Fruit fly (Drosophila melanogaster) whole organism, embryonic: ENCODE data around the gene Rab3-GEF.

ENCODE experiments used
- B-H2 ChIP-seq: fragments of 200-800 bp; sonication (Bioruptor generic); optimal IDR thresholded peaks from 2 replicates; lab custom pipeline; 2018; ENCODE audit warnings: missing biosample characterization, mild to moderate bottlenecking, missing genetic modification characterization
- CG10565 ChIP-seq: fragments of 200-800 bp; sonication (Bioruptor generic); optimal IDR thresholded peaks from 3 replicates; lab custom pipeline; 2016; ENCODE audit warnings: missing biosample characterization, mild to moderate bottlenecking, missing genetic modification characterization
- CG11093 ChIP-seq: fragments of 200-800 bp; sonication (Bioruptor generic); IDR thresholded peaks from 3 replicates; pipeline ENCODE4 v1.3.6; 2022; ENCODE audit warnings: missing biosample characterization, missing genetic modification characterization
- CG11247 ChIP-seq: fragments of 200-800 bp; sonication (Bioruptor generic); IDR thresholded peaks from 2 replicates; pipeline ENCODE4 v1.3.6; 2022; ENCODE audit warnings: missing biosample characterization, missing genetic modification characterization
- CG14667 ChIP-seq: fragments of 200-800 bp; sonication (Bioruptor generic); IDR thresholded peaks from 2 replicates; pipeline ENCODE4 v1.3.6; 2022; ENCODE audit warnings: missing biosample characterization, missing genetic modification characterization
- CG14860 ChIP-seq: fragments of 200-800 bp; sonication (Bioruptor generic); IDR thresholded peaks from 3 replicates; pipeline ENCODE4 v1.3.6; 2022; ENCODE audit warnings: missing biosample characterization, missing genetic modification characterization; ENCODE audit not compliant: partially characterized antibody
- CG15601 ChIP-seq: fragments of 200-800 bp; sonication (Bioruptor generic); optimal IDR thresholded peaks from 3 replicates; lab custom pipeline; 2019; ENCODE audit warnings: missing biosample characterization, mild to moderate bottlenecking, missing genetic modification characterization, moderate library complexity
- CG16813 ChIP-seq: fragments of 200-800 bp; sonication (Bioruptor generic); IDR thresholded peaks from 3 replicates; pipeline ENCODE4 v1.3.6; 2022; ENCODE audit warnings: missing biosample characterization, missing genetic modification characterization; ENCODE audit not compliant: partially characterized antibody
- CG17186 ChIP-seq: fragments of 200-800 bp; sonication (Bioruptor generic); optimal IDR thresholded peaks from 3 replicates; lab custom pipeline; 2017; ENCODE audit warnings: missing biosample characterization, missing genetic modification reagents, missing genetic modification characterization
- CG17612 ChIP-seq: fragments of 200-800 bp; sonication (Bioruptor generic); IDR thresholded peaks from 2 replicates; pipeline ENCODE4 v1.3.6; 2022; ENCODE audit warnings: missing biosample characterization, missing genetic modification characterization
- CG3838 ChIP-seq: fragments of 200-800 bp; sonication (Bioruptor generic); optimal IDR thresholded peaks from 3 replicates; lab custom pipeline; 2016; ENCODE audit warnings: missing biosample characterization, missing genetic modification characterization
- CG4282 ChIP-seq: fragments of 200-800 bp; sonication (Bioruptor generic); optimal IDR thresholded peaks from 2 replicates; lab custom pipeline; 2016; ENCODE audit warnings: missing biosample characterization, missing genetic modification characterization
- CG4328 ChIP-seq: fragments of 200-800 bp; sonication (Bioruptor generic); optimal IDR thresholded peaks from 3 replicates; lab custom pipeline; 2017; ENCODE audit warnings: missing biosample characterization, missing genetic modification reagents, missing genetic modification characterization
- CG6175 ChIP-seq: fragments of 200-800 bp; sonication (Bioruptor generic); IDR thresholded peaks from 3 replicates; pipeline ENCODE4 v1.3.6; 2022; ENCODE audit warnings: missing biosample characterization, missing genetic modification characterization
- CG7271 ChIP-seq: fragments of 200-800 bp; sonication (Bioruptor generic); optimal IDR thresholded peaks from 2 replicates; lab custom pipeline; 2018; ENCODE audit warnings: missing biosample characterization, mild to moderate bottlenecking, missing genetic modification characterization, moderate library complexity
- CG8359 ChIP-seq: fragments of 200-800 bp; sonication (Bioruptor generic); optimal IDR thresholded peaks from 2 replicates; lab custom pipeline; 2017; ENCODE audit warnings: missing biosample characterization, mild to moderate bottlenecking, missing genetic modification characterization, borderline replicate concordance
- CG9876 ChIP-seq: fragments of 200-800 bp; sonication (Bioruptor generic); optimal IDR thresholded peaks from 2 replicates; lab custom pipeline; 2016; ENCODE audit warnings: missing biosample characterization, missing genetic modification characterization
- D ChIP-seq, 2 experiments: fragments of 200-800 bp in 1 of 2; fragments of >200 bp in 1 of 2; sonication (Bioruptor generic) in 1 of 2; optimal IDR thresholded peaks; 2 replicates in 1 of 2; 3 replicates in 1 of 2; lab custom pipeline; 2017; ENCODE audit warnings: mild to moderate bottlenecking in 1 of 2, missing biosample characterization in 1 of 2, missing genetic modification characterization in 1 of 2, missing genetic modification reagents in 1 of 2
- E2f1 ChIP-seq: fragments of 200-800 bp; sonication (Bioruptor generic); IDR thresholded peaks from 2 replicates; pipeline ENCODE4 v1.3.6; 2022; ENCODE audit warnings: missing biosample characterization, missing genetic modification characterization
- ERR ChIP-seq: fragments of 200-800 bp; sonication (Bioruptor generic); optimal IDR thresholded peaks from 2 replicates; lab custom pipeline; 2016; ENCODE audit warnings: missing biosample characterization, missing genetic modification characterization
- HLH54F ChIP-seq: fragments of 200-800 bp; sonication (Bioruptor generic); optimal IDR thresholded peaks from 3 replicates; lab custom pipeline; 2016; ENCODE audit warnings: missing biosample characterization, missing genetic modification characterization
- Hand ChIP-seq: fragments of 200-800 bp; sonication (Bioruptor generic); optimal IDR thresholded peaks from 2 replicates; lab custom pipeline; 2017; ENCODE audit warnings: mild to moderate bottlenecking, missing biosample characterization, missing genetic modification reagents, missing genetic modification characterization
- Hr78 ChIP-seq, 2 experiments: fragments of 200-800 bp in 1 of 2; fragments of >200 bp in 1 of 2; sonication (Bioruptor generic) in 1 of 2; optimal IDR thresholded peaks; 2 replicates each; lab custom pipeline; 2017 to 2019; ENCODE audit warnings: missing biosample characterization in 2 of 2, missing genetic modification characterization in 2 of 2, mild to moderate bottlenecking in 1 of 2, moderate library complexity in 1 of 2
- MTF-1 ChIP-seq: fragments of 200-800 bp; sonication (Bioruptor generic); optimal IDR thresholded peaks from 2 replicates; lab custom pipeline; 2018; ENCODE audit warnings: missing biosample characterization, mild to moderate bottlenecking, missing genetic modification characterization, borderline replicate concordance
- Opbp ChIP-seq: fragments of 200-800 bp; sonication (Bioruptor generic); IDR thresholded peaks from 3 replicates; pipeline ENCODE4 v1.3.6; 2022; ENCODE audit warnings: missing biosample characterization, missing genetic modification characterization; ENCODE audit not compliant: partially characterized antibody
- Optix ChIP-seq: fragments of 200-800 bp; sonication (Bioruptor generic); IDR thresholded peaks from 3 replicates; pipeline ENCODE4 v1.3.6; 2022; ENCODE audit warnings: missing biosample characterization, missing genetic modification characterization
- Ravus ChIP-seq: fragments of 200-800 bp; sonication (Bioruptor generic); IDR thresholded peaks from 2 replicates; pipeline ENCODE4 v1.3.6; 2022; ENCODE audit warnings: missing biosample characterization, missing genetic modification characterization
- Sry-β ChIP-seq: fragments of 200-800 bp; sonication (Bioruptor generic); optimal IDR thresholded peaks from 2 replicates; lab custom pipeline; 2018; ENCODE audit warnings: missing biosample characterization, mild to moderate bottlenecking, missing genetic modification characterization, moderate library complexity
- Sry-δ ChIP-seq: fragments of 200-800 bp; sonication (Bioruptor generic); optimal IDR thresholded peaks from 2 replicates; lab custom pipeline; 2016; ENCODE audit warnings: missing biosample characterization, missing genetic modification characterization
- Stat92E ChIP-seq, 3 experiments: fragments of >200 bp in 2 of 3; fragments of 200-800 bp in 1 of 3; sonication (Bioruptor generic) in 1 of 3; optimal IDR thresholded peaks; 2 replicates each; lab custom pipeline; 2017 to 2019; ENCODE audit warnings: missing biosample characterization in 3 of 3, missing genetic modification characterization in 3 of 3, mild to moderate bottlenecking in 1 of 3, moderate library complexity in 1 of 3
- Xrp1 ChIP-seq: fragments of 200-800 bp; sonication (Bioruptor generic); IDR thresholded peaks from 2 replicates; pipeline ENCODE4 v1.3.6; 2022; ENCODE audit warnings: missing biosample characterization, missing genetic modification characterization
- amos ChIP-seq: fragments of 200-800 bp; sonication (Bioruptor generic); IDR thresholded peaks from 2 replicates; pipeline ENCODE4 v1.3.6; 2022; ENCODE audit warnings: missing biosample characterization, missing genetic modification characterization; ENCODE audit not compliant: partially characterized antibody
- chn ChIP-seq: fragments of 200-800 bp; sonication (Bioruptor generic); optimal IDR thresholded peaks from 2 replicates; lab custom pipeline; 2016; ENCODE audit warnings: missing biosample characterization, missing genetic modification characterization
- corto ChIP-seq: fragments of 200-800 bp; sonication (Bioruptor generic); optimal IDR thresholded peaks from 2 replicates; lab custom pipeline; 2016; ENCODE audit warnings: missing biosample characterization, mild to moderate bottlenecking, missing genetic modification characterization, moderate library complexity
- disco-r ChIP-seq: fragments of 200-800 bp; sonication (Bioruptor generic); optimal IDR thresholded peaks from 2 replicates; lab custom pipeline; 2016; ENCODE audit warnings: missing biosample characterization, missing genetic modification characterization
- gcm ChIP-seq: fragments of 200-800 bp; sonication (Bioruptor generic); optimal IDR thresholded peaks from 2 replicates; lab custom pipeline; 2019; ENCODE audit warnings: missing biosample characterization, mild to moderate bottlenecking, missing genetic modification characterization, moderate library complexity
- gfzf ChIP-seq: fragments of 200-800 bp; sonication (Bioruptor generic); optimal IDR thresholded peaks from 2 replicates; lab custom pipeline; 2016; ENCODE audit warnings: missing biosample characterization, mild to moderate bottlenecking, missing genetic modification characterization, moderate library complexity
- gsb ChIP-seq: fragments of 200-800 bp; sonication (Bioruptor generic); IDR thresholded peaks from 2 replicates; pipeline ENCODE4 v1.3.6; 2022; ENCODE audit warnings: missing biosample characterization, missing genetic modification characterization
- lola ChIP-seq, 3 experiments: fragments of >200 bp in 2 of 3; fragments of 200-800 bp in 1 of 3; sonication (Bioruptor generic) in 1 of 3; optimal IDR thresholded peaks; 2 replicates each; lab custom pipeline; 2017 to 2019; ENCODE audit warnings: missing biosample characterization in 3 of 3, missing genetic modification characterization in 3 of 3, mild to moderate bottlenecking in 1 of 3, moderate library complexity in 1 of 3
- pum ChIP-seq: fragments of 200-800 bp; sonication (Bioruptor generic); optimal IDR thresholded peaks from 2 replicates; lab custom pipeline; 2016; ENCODE audit warnings: missing biosample characterization, missing genetic modification characterization
- ranshi ChIP-seq: fragments of 200-800 bp; sonication (Bioruptor generic); IDR thresholded peaks from 2 replicates; pipeline ENCODE4 v1.3.6; 2022; ENCODE audit warnings: missing biosample characterization, missing genetic modification characterization
- rib ChIP-seq: fragments of 200-800 bp; sonication (Bioruptor generic); IDR thresholded peaks from 2 replicates; pipeline ENCODE4 v1.3.6; 2022; ENCODE audit warnings: missing biosample characterization, missing genetic modification characterization
- salm ChIP-seq: fragments of 200-800 bp; sonication (Bioruptor generic); optimal IDR thresholded peaks from 2 replicates; lab custom pipeline; 2018; ENCODE audit warnings: missing biosample characterization, mild to moderate bottlenecking, missing genetic modification characterization
- tx ChIP-seq: fragments of 200-800 bp; sonication (Bioruptor generic); optimal IDR thresholded peaks from 2 replicates; lab custom pipeline; 2016; ENCODE audit warnings: missing biosample characterization, missing genetic modification characterization
- unpg ChIP-seq: fragments of 200-800 bp; sonication (Bioruptor generic); optimal IDR thresholded peaks from 3 replicates; lab custom pipeline; 2018; ENCODE audit warnings: missing biosample characterization, mild to moderate bottlenecking, missing genetic modification characterization, moderate library complexity
- vvl ChIP-seq: fragments of 200-800 bp; sonication (Bioruptor generic); IDR thresholded peaks from 2 replicates; pipeline ENCODE4 v1.3.6; 2022; ENCODE audit warnings: missing biosample characterization, missing genetic modification characterization

Gene Rab3-GEF

dm6 chrX:15138994-15139863 lies 49.7 kb downstream of the Rab3-GEF start, which contains the start of gene RpL37-1 (continued):
- TF ChIP-seq chn (GFP tag; lab: Kevin White, UChicago), result peak; percentile 41
- peak; percentile 26 for TF ChIP-seq CG8359 (GFP tag; lab: Kevin White, UChicago)
- peak; percentile 16; the same call in 1 of the 2 replicates for TF ChIP-seq Xrp1 (GFP tag; lab: Robert Waterston, UW)
- no peak for TF ChIP-seq gsb
- peak; percentile 40 for TF ChIP-seq CG7271
- peak; percentile 100 for TF ChIP-seq CG17186 (GFP tag; lab: Kevin White, UChicago)
- TF ChIP-seq amos, result peak; percentile 77
- no peak for TF ChIP-seq Ravus (GFP tag; lab: Robert Waterston, UW)
- TF ChIP-seq CG11247 (GFP tag; lab: Robert Waterston, UW), result peak; percentile 67
- TF ChIP-seq CG17612 (GFP tag; lab: Robert Waterston, UW), result no peak
- TF ChIP-seq MTF-1, result peak; percentile 80
- TF ChIP-seq disco-r (GFP tag; lab: Kevin White, UChicago), result peak; percentile 71
- TF ChIP-seq Opbp (GFP tag; lab: Robert Waterston, UW), result peak; percentile 78
- peak; percentile 54 for TF ChIP-seq salm (tag; lab: Kevin White, UChicago)
- no peak for TF ChIP-seq rib (GFP tag; lab: Robert Waterston, UW)
- TF ChIP-seq CG4282 (GFP tag; lab: Kevin White, UChicago), result peak; percentile 48
- peak; percentile 49; the same call in 1 of the 3 replicates for TF ChIP-seq CG14860 (GFP tag; lab: Robert Waterston, UW)
- peak; percentile 78 for TF ChIP-seq vvl
- peak; percentile 54 for TF ChIP-seq tx
- peak; percentile 76 for TF ChIP-seq gfzf (GFP tag; lab: Kevin White, UChicago)
- peak; percentile 54 for TF ChIP-seq E2f1 (GFP tag; lab: Robert Waterston, UW)
- TF ChIP-seq Sry-δ (GFP tag; lab: Kevin White, UChicago), result peak; percentile 97
- peak; percentile 60 for TF ChIP-seq HLH54F
- TF ChIP-seq CG11093, result no peak
- peak; percentile 57 for TF ChIP-seq CG4328 (GFP tag; lab: Kevin White, UChicago)
- TF ChIP-seq gcm (GFP tag; lab: Kevin White, UChicago), result peak; percentile 29
- peak; percentile 71; the same call in 2 of the 3 replicates for TF ChIP-seq Optix
- peak in 1 of 3 experiments; percentile 41 for TF ChIP-seq lola (GFP tag; optimal IDR thresholded peaks at IDR 0.05; lab: Kevin White, UChicago)
- peak; percentile 62; the same call in 1 of the 2 replicates for TF ChIP-seq ranshi (GFP tag; lab: Robert Waterston, UW)
- peak; percentile 18 for TF ChIP-seq Sry-β
- peak; percentile 74 for TF ChIP-seq CG9876 (GFP tag; lab: Kevin White, UChicago)
- TF ChIP-seq Hr78 (GFP tag; optimal IDR thresholded peaks at IDR 0.05; lab: Kevin White, UChicago), result no peak
- peak; percentile 52 for TF ChIP-seq pum (GFP tag; lab: Kevin White, UChicago)
- TF ChIP-seq Stat92E (GFP tag; optimal IDR thresholded peaks at IDR 0.05; lab: Kevin White, UChicago), result peak in 1 of 3 experiments; percentile 27
- peak; percentile 14 for TF ChIP-seq CG3838
- no peak for TF ChIP-seq corto (GFP tag; lab: Kevin White, UChicago)
- peak; percentile 57 for TF ChIP-seq unpg (GFP tag; lab: Kevin White, UChicago)
- TF ChIP-seq CG10565 (GFP tag; lab: Kevin White, UChicago), result peak; percentile 6
- TF ChIP-seq CG16813 (GFP tag; lab: Robert Waterston, UW), result peak; percentile 81
- no peak for TF ChIP-seq D (optimal IDR thresholded peaks at IDR 0.05; lab: Kevin White, UChicago)
- TF ChIP-seq D (GFP tag; optimal IDR thresholded peaks at IDR 0.05; lab: Kevin White, UChicago), result peak; percentile 28
- TF ChIP-seq CG6175 (GFP tag; lab: Robert Waterston, UW), result peak; percentile 58; the same call in 1 of the 3 replicates
- peak; percentile 34 for TF ChIP-seq CG15601 (tag; lab: Kevin White, UChicago)
- peak; percentile 37 for TF ChIP-seq Hand (GFP tag; lab: Kevin White, UChicago)
- peak; percentile 47 for TF ChIP-seq CG14667 (GFP tag; lab: Robert Waterston, UW)
- TF ChIP-seq ERR, result peak; percentile 42
- peak; percentile 65 for TF ChIP-seq B-H2 (GFP tag; lab: Kevin White, UChicago)
